Fruit fly (Drosophila melanogaster) whole organism, wandering third instar larva: ENCODE data around the gene CG15892.

Experiments used
- Abd-B ChIP-seq: fragments of >200 bp; optimal IDR thresholded peaks from 2 replicates; lab custom pipeline; 2017; ENCODE audit warnings: missing biosample characterization, missing genetic modification characterization
- CG32264 ChIP-seq: fragments of 200-800 bp; sonication (Bioruptor generic); optimal IDR thresholded peaks from 2 replicates; lab custom pipeline; 2016; ENCODE audit warnings: missing biosample characterization, missing genetic modification characterization
- CG9705 ChIP-seq: fragments of 200-800 bp; sonication (Bioruptor generic); optimal IDR thresholded peaks from 2 replicates; lab custom pipeline; 2018; ENCODE audit warnings: missing biosample characterization, mild to moderate bottlenecking, missing genetic modification characterization
- CrebA ChIP-seq: fragments of 200-800 bp; sonication (Bioruptor generic); optimal IDR thresholded peaks from 2 replicates; lab custom pipeline; 2016; ENCODE audit warnings: missing biosample characterization, mild to moderate bottlenecking, missing genetic modification characterization, borderline replicate concordance
- Dfd ChIP-seq: fragments of >200 bp; optimal IDR thresholded peaks from 2 replicates; lab custom pipeline; 2017; ENCODE audit warnings: missing biosample characterization, missing genetic modification characterization
- Dif ChIP-seq: fragments of 200-275, 200-300 bp; sonication (Bioruptor generic); optimal IDR thresholded peaks from 2 replicates; lab custom pipeline; 2018; ENCODE audit warnings: missing biosample characterization, missing genetic modification characterization; ENCODE audit not compliant: partially characterized antibody
- GATAd ChIP-seq: sonication (Bioruptor generic); optimal IDR thresholded peaks from 2 replicates; lab custom pipeline; 2016; ENCODE audit warnings: missing biosample characterization, missing genetic modification characterization
- HLH106 ChIP-seq: fragments of 200-800 bp; optimal IDR thresholded peaks from 3 replicates; lab custom pipeline; 2019; ENCODE audit warnings: missing biosample characterization, mild to moderate bottlenecking, missing genetic modification characterization, moderate library complexity
- Hnf4 ChIP-seq: fragments of 200-800 bp; sonication (Bioruptor generic); optimal IDR thresholded peaks from 2 replicates; lab custom pipeline; 2016; ENCODE audit warnings: missing biosample characterization, mild to moderate bottlenecking, missing genetic modification characterization
- Hr78 ChIP-seq: fragments of >200 bp; optimal IDR thresholded peaks from 2 replicates; lab custom pipeline; 2017; ENCODE audit warnings: missing biosample characterization, missing genetic modification characterization
- Hr83 ChIP-seq: fragments of 200-300 bp; sonication (Bioruptor generic); optimal IDR thresholded peaks from 2 replicates; lab custom pipeline; 2016; ENCODE audit warnings: missing biosample characterization, mild to moderate bottlenecking, missing genetic modification characterization, moderate library complexity; ENCODE audit not compliant: poor library complexity, severe bottlenecking
- Jra ChIP-seq: sonication (Bioruptor generic); optimal IDR thresholded peaks from 2 replicates; lab custom pipeline; 2016; ENCODE audit warnings: missing biosample characterization, missing genetic modification characterization
- Mio ChIP-seq: sonication (Bioruptor generic); optimal IDR thresholded peaks from 2 replicates; lab custom pipeline; 2016; ENCODE audit warnings: missing biosample characterization, missing genetic modification characterization
- Myc ChIP-seq: fragments of >200 bp; optimal IDR thresholded peaks from 2 replicates; lab custom pipeline; 2017
- OdsH ChIP-seq: fragments of 200-800 bp; sonication (Bioruptor generic); optimal IDR thresholded peaks from 2 replicates; lab custom pipeline; 2016; ENCODE audit warnings: missing biosample characterization, mild to moderate bottlenecking, missing genetic modification characterization
- Rel ChIP-seq, 2 experiments: fragments of 200-800 bp; sonication (Bioruptor generic) in 1 of 2; optimal IDR thresholded peaks; 2 replicates in 1 of 2; 3 replicates in 1 of 2; lab custom pipeline; 2016 to 2019; ENCODE audit warnings: mild to moderate bottlenecking in 2 of 2, missing biosample characterization in 2 of 2, missing genetic modification characterization in 2 of 2, moderate library complexity in 1 of 2
- Sp1 ChIP-seq: fragments of 200-800 bp; sonication (Bioruptor generic); optimal IDR thresholded peaks from 3 replicates; lab custom pipeline; 2019; ENCODE audit warnings: missing biosample characterization, mild to moderate bottlenecking, missing genetic modification characterization, moderate library complexity
- br ChIP-seq: fragments of 200-800 bp; sonication (Bioruptor generic); optimal IDR thresholded peaks from 2 replicates; lab custom pipeline; 2016; ENCODE audit warnings: missing biosample characterization, missing genetic modification characterization
- brk ChIP-seq: fragments of 200-800 bp; sonication (Bioruptor generic); optimal IDR thresholded peaks from 2 replicates; lab custom pipeline; 2016; ENCODE audit warnings: missing biosample characterization, mild to moderate bottlenecking, missing genetic modification characterization
- dl ChIP-seq, 2 experiments: fragments of 175-275, 200-275 bp in 1 of 2; fragments of 200-275 bp in 1 of 2; sonication (Bioruptor generic); optimal IDR thresholded peaks; lab custom pipeline; 2018; ENCODE audit warnings: mild to moderate bottlenecking in 2 of 2, missing biosample characterization in 2 of 2, missing genetic modification characterization in 2 of 2, moderate library complexity in 2 of 2; ENCODE audit not compliant: partially characterized antibody in 2 of 2, insufficient read depth in 1 of 2
- dmrt93B ChIP-seq: fragments of 200-800 bp; sonication (Bioruptor generic); optimal IDR thresholded peaks from 2 replicates; lab custom pipeline; 2018; ENCODE audit warnings: missing biosample characterization, mild to moderate bottlenecking, missing genetic modification characterization
- dsf ChIP-seq: sonication (Bioruptor generic); optimal IDR thresholded peaks from 2 replicates; lab custom pipeline; 2016; ENCODE audit warnings: missing biosample characterization, missing genetic modification characterization, borderline replicate concordance
- ey ChIP-seq: fragments of 200-800 bp; sonication (Bioruptor generic); optimal IDR thresholded peaks from 2 replicates; lab custom pipeline; 2016; ENCODE audit warnings: missing biosample characterization, missing genetic modification characterization
- foxo ChIP-seq, 2 experiments: fragments of 200-800 bp; sonication (Bioruptor generic); optimal IDR thresholded peaks; 2 replicates in 1 of 2; 3 replicates in 1 of 2; lab custom pipeline; 2016 to 2017; ENCODE audit warnings: missing biosample characterization in 2 of 2, missing genetic modification characterization in 2 of 2
- fru ChIP-seq: fragments of 200-800 bp; sonication (Bioruptor generic); optimal IDR thresholded peaks from 3 replicates; lab custom pipeline; 2016; ENCODE audit warnings: missing biosample characterization, mild to moderate bottlenecking, missing genetic modification characterization
- h ChIP-seq: fragments of 200-800 bp; sonication (Bioruptor generic); optimal IDR thresholded peaks from 3 replicates; lab custom pipeline; 2016; ENCODE audit warnings: missing biosample characterization, mild to moderate bottlenecking, missing genetic modification characterization
- lola ChIP-seq: fragments of >200 bp; optimal IDR thresholded peaks from 2 replicates; lab custom pipeline; 2017; ENCODE audit warnings: missing biosample characterization, missing genetic modification characterization
- pan ChIP-seq: fragments of >200 bp; optimal IDR thresholded peaks from 2 replicates; lab custom pipeline; 2017
- psq ChIP-seq: fragments of 200-800 bp; sonication (Bioruptor generic); optimal IDR thresholded peaks from 3 replicates; lab custom pipeline; 2017; ENCODE audit warnings: missing biosample characterization, mild to moderate bottlenecking, missing genetic modification characterization, moderate library complexity
- rgr ChIP-seq: fragments of 200-800 bp; sonication (Bioruptor generic); optimal IDR thresholded peaks from 3 replicates; lab custom pipeline; 2016; ENCODE audit warnings: missing biosample characterization, mild to moderate bottlenecking, missing genetic modification characterization
- sage ChIP-seq: fragments of 200-800 bp; sonication (Bioruptor generic); optimal IDR thresholded peaks from 2 replicates; lab custom pipeline; 2016; ENCODE audit warnings: missing biosample characterization, mild to moderate bottlenecking, missing genetic modification characterization
- sv ChIP-seq: fragments of 200-800 bp; sonication (Bioruptor generic); optimal IDR thresholded peaks from 3 replicates; lab custom pipeline; 2016; ENCODE audit warnings: missing biosample characterization, missing genetic modification characterization
- tai ChIP-seq: sonication (Bioruptor generic); optimal IDR thresholded peaks from 2 replicates; lab custom pipeline; 2016; ENCODE audit warnings: missing biosample characterization, missing genetic modification characterization
- usp ChIP-seq: fragments of >200 bp; optimal IDR thresholded peaks from 2 replicates; lab custom pipeline; 2017; ENCODE audit warnings: missing biosample characterization, missing genetic modification characterization
- woc ChIP-seq: sonication (Bioruptor generic); optimal IDR thresholded peaks from 2 replicates; lab custom pipeline; 2016; ENCODE audit warnings: missing biosample characterization, mild to moderate bottlenecking, missing genetic modification characterization

Gene CG15892

DNA sequence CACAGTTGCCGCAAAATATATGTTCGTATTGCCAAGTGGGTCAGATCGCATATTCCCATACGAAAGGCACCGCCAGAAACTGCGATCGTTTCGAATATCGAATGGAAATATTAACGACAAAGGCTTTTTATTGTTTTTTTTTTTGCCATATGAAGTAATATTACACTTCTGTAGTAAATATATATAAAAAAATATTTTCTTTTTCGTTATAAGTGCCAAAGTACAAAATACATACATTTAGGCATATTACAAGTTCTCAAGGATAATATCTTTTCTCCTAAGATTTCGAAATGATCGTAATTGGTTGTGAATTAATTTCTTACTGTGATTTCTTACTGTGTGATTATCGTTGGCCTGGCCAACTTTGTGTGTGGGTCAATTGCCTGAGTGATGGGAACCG, 10.1 kb upstream of the CG15892 start:
- TF ChIP-seq foxo (GFP tag; optimal IDR thresholded peaks at IDR 0.05; lab: Kevin White, UChicago) (peak in 1 of 2 experiments; percentile 24), CrebA (GFP tag; lab: Kevin White, UChicago) (no peak), rgr (peak; percentile 7)
- TF ChIP-seq, all 38 proteins: peak for 2

DNA sequence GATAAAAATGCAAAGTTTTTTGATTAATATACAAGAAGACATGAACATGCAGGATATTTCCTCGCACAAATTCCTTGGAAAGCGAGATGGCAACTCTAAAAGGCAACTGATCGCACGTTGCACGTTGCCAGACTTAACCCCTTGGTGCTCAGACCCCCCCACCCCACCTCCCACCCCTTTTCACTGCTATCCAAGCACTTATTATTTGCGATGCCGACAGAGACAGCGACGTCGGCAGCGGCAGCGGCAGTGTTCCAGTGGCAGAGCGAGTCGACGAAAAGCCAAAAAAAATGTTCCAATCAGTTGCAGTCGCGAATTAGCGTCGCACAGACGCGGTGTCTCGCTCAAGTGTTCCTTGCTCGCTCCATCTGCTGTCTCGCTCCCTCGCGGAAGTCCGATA, 9.5 kb upstream of the CG15892 start, which contains the start of gene CG3823:
Gene CG3823, plus strand, starts transcription at position 301 of the 400 bp plus-strand sequence.
- TF ChIP-seq brk (GFP tag; lab: Kevin White, UChicago) (no peak), h (GFP tag; lab: Kevin White, UChicago) (no peak), Jra (GFP tag; lab: Kevin White, UChicago) (no peak), tai (no peak), Dif (no peak), fru (GFP tag; lab: Kevin White, UChicago) (no peak), CrebA (GFP tag; lab: Kevin White, UChicago) (no peak), Rel (GFP tag; optimal IDR thresholded peaks at IDR 0.05; lab: Kevin White, UChicago) (no peak), Rel (tag; optimal IDR thresholded peaks at IDR 0.05; lab: Kevin White, UChicago) (no peak), HLH106 (tag; lab: Kevin White, UChicago) (no peak), woc (no peak), lola (no peak), GATAd (no peak), dmrt93B (GFP tag; lab: Kevin White, UChicago) (no peak), sage (GFP tag; lab: Kevin White, UChicago) (no peak)

DNA sequence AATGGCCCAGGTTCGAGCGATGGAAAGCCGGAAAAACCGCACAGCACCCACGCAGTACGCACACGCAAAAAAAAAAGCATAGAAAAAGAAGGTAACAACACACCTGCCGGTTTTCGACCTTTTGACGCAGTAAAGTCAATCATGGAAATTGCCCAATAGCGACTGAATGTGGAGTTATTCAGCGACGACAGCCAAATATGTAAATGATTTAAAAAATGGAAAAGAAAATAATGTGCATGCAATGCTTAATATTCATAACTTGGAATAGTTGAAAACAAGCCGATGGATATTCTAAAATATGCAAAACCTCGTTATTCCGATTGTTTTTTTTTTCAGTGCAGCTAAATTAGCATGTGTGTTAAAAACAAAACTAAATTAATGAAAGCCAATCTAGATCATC, 9.1 kb upstream of the CG15892 start:
- TF ChIP-seq Hr78 (GFP tag; lab: Kevin White, UChicago) = no peak
- no peak for TF ChIP-seq OdsH (GFP tag; lab: Kevin White, UChicago)
- no peak for TF ChIP-seq rgr
- TF ChIP-seq br (GFP tag; lab: Kevin White, UChicago) = no peak
- TF ChIP-seq Rel (GFP tag; optimal IDR thresholded peaks at IDR 0.05; lab: Kevin White, UChicago) = no peak
- no peak for TF ChIP-seq Rel (tag; optimal IDR thresholded peaks at IDR 0.05; lab: Kevin White, UChicago)
- no peak for TF ChIP-seq Dfd (GFP tag; lab: Kevin White, UChicago)
- no peak for TF ChIP-seq sv (GFP tag; lab: Kevin White, UChicago)
- TF ChIP-seq Dif = no peak
- no peak for TF ChIP-seq CG9705 (GFP tag; lab: Kevin White, UChicago)
- no peak for TF ChIP-seq foxo (GFP tag; optimal IDR thresholded peaks at IDR 0.05; lab: Kevin White, UChicago)
- no peak for TF ChIP-seq dl (GFP tag; optimal IDR thresholded peaks at IDR 0.05; lab: Kevin White, UChicago; ENCODE audit: insufficient read depth in 1 of 2, partially characterized antibody in 2 of 2)
- no peak for TF ChIP-seq woc
- TF ChIP-seq Mio = no peak
- TF ChIP-seq CG32264 = no peak
- no peak for TF ChIP-seq Hr83 (GFP tag; lab: Kevin White, UChicago)
- no peak for TF ChIP-seq psq
- TF ChIP-seq lola = no peak
- no peak for TF ChIP-seq brk (GFP tag; lab: Kevin White, UChicago)

DNA sequence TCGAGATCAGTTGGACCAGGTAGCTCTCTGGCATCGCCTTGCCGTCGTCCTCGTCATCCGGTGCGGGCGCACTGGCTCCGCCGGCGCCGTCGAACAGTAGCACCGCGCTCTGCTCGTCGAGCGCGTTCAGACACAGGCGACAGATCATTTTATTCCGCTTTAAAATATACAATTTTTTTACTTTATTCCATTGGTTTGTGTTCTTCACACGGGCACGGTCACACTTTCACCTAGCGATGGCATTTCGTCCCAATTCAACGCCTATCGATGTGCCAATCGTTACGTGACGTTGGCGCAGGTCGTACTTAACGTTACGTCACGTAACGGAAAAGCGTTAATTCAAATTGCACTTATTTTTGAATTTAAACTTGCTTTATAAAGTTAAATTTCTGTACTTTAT, 6.9 kb upstream of the CG15892 start, which contains the start of gene CG12219:
Gene CG12219, minus strand, starts transcription at position 234 of the 400 bp plus-strand sequence.
- no peak for TF ChIP-seq pan (lab: Kevin White, UChicago)
- TF ChIP-seq Rel (GFP tag; optimal IDR thresholded peaks at IDR 0.05; lab: Kevin White, UChicago) = no peak
- peak; percentile 71 for TF ChIP-seq Rel (tag; optimal IDR thresholded peaks at IDR 0.05; lab: Kevin White, UChicago)

DNA sequence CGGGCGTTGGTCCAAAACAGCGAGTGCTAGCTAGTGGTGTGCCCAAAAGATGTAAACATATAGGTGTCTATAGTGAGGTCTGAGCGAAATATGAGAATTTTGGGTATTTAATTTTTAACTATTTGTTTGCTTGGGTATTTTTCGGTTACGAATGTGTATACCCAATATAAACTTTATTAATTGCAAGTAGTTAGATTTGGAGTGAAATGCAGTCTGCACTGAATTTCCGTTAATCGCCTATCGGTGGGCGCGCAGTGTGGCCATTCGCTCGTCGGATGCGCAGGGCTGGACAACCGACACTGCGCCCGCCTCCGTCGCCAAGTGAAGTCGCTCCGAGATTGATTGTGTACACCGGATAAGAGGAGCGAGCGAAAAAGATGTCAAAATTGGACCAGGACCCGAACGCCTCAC, 991 bp upstream of the CG15892 start, which contains the start of the genes CG15891 and CG3815:
Gene CG15891, minus strand, starts transcription at position 217 of the 411 bp plus-strand sequence.
Gene CG3815, plus strand, starts transcription at position 261 of the 411 bp plus-strand sequence.
- TF ChIP-seq dsf (GFP tag; lab: Kevin White, UChicago) (no peak), OdsH (GFP tag; lab: Kevin White, UChicago) (no peak), Myc (peak; percentile 99), Hr78 (GFP tag; lab: Kevin White, UChicago) (no peak), sv (GFP tag; lab: Kevin White, UChicago) (no peak), Abd-B (GFP tag; lab: Kevin White, UChicago) (no peak), CG9705 (GFP tag; lab: Kevin White, UChicago) (peak; percentile 49), foxo (GFP tag; optimal IDR thresholded peaks at IDR 0.05; lab: Kevin White, UChicago) (peak in 1 of 2 experiments; percentile 63), Sp1 (peak; percentile 71), rgr (peak; percentile 51), brk (GFP tag; lab: Kevin White, UChicago) (no peak), ey (GFP tag; lab: Kevin White, UChicago) (peak; percentile 22), pan (lab: Kevin White, UChicago) (no peak), psq (peak; percentile 31), usp (GFP tag; lab: Kevin White, UChicago) (no peak), Hnf4 (GFP tag; lab: Kevin White, UChicago) (no peak), HLH106 (tag; lab: Kevin White, UChicago) (peak; percentile 77), Mio (no peak), Rel (GFP tag; optimal IDR thresholded peaks at IDR 0.05; lab: Kevin White, UChicago) (no peak), Rel (tag; optimal IDR thresholded peaks at IDR 0.05; lab: Kevin White, UChicago) (peak; percentile 43), h (GFP tag; lab: Kevin White, UChicago) (peak; percentile 57)
